Fruit fly (Drosophila melanogaster) whole organism, embryonic: ENCODE data around the gene CG33679.

ENCODE experiments used
- Ada2b ChIP-seq: fragments of 200-800 bp; sonication (Bioruptor generic); IDR thresholded peaks from 2 replicates; pipeline ENCODE4 v1.3.6; 2022; ENCODE audit warnings: missing biosample characterization, missing genetic modification characterization
- CG12219 ChIP-seq: fragments of 200-800 bp; sonication (Bioruptor generic); optimal IDR thresholded peaks from 3 replicates; lab custom pipeline; 2018; ENCODE audit warnings: missing biosample characterization, mild to moderate bottlenecking, missing genetic modification characterization
- CG12942 ChIP-seq: fragments of 200-800 bp; sonication (Bioruptor generic); optimal IDR thresholded peaks from 3 replicates; lab custom pipeline; 2016; ENCODE audit warnings: missing biosample characterization, missing genetic modification characterization
- CG15514 ChIP-seq: fragments of 200-800 bp; sonication (Bioruptor generic); optimal IDR thresholded peaks from 3 replicates; lab custom pipeline; 2017; ENCODE audit warnings: missing biosample characterization, missing genetic modification characterization, mild to moderate bottlenecking, moderate library complexity, missing genetic modification reagents
- CG16815 ChIP-seq: fragments of 200-800 bp; sonication (Bioruptor generic); optimal IDR thresholded peaks from 3 replicates; lab custom pipeline; 2017; ENCODE audit warnings: missing biosample characterization, mild to moderate bottlenecking, missing genetic modification characterization
- CG17612 ChIP-seq: fragments of 200-800 bp; sonication (Bioruptor generic); IDR thresholded peaks from 2 replicates; pipeline ENCODE4 v1.3.6; 2022; ENCODE audit warnings: missing biosample characterization, missing genetic modification characterization
- CG3163 ChIP-seq: fragments of 200-800 bp; sonication (Bioruptor generic); optimal IDR thresholded peaks from 3 replicates; lab custom pipeline; 2016; ENCODE audit warnings: missing biosample characterization, missing genetic modification characterization
- CG3847 ChIP-seq: fragments of 200-800 bp; sonication (Bioruptor generic); IDR thresholded peaks from 2 replicates; pipeline ENCODE4 v1.3.6; 2022; ENCODE audit warnings: missing biosample characterization, missing genetic modification characterization
- CG3995 ChIP-seq: fragments of 200-800 bp; sonication (Bioruptor generic); optimal IDR thresholded peaks from 3 replicates; lab custom pipeline; 2016; ENCODE audit warnings: missing biosample characterization, missing genetic modification characterization
- CG4404 ChIP-seq: fragments of 200-800 bp; sonication (Bioruptor generic); IDR thresholded peaks from 2 replicates; pipeline ENCODE4 v1.3.6; 2022; ENCODE audit warnings: missing biosample characterization, missing genetic modification characterization
- CG7786 ChIP-seq: fragments of 200-800 bp; sonication (Bioruptor generic); optimal IDR thresholded peaks from 2 replicates; lab custom pipeline; 2016; ENCODE audit warnings: missing biosample characterization, missing genetic modification characterization
- CG7928 ChIP-seq: fragments of 200-800 bp; sonication (Bioruptor generic); optimal IDR thresholded peaks from 2 replicates; lab custom pipeline; 2017; ENCODE audit warnings: missing biosample characterization, mild to moderate bottlenecking, missing genetic modification characterization
- CG7963 ChIP-seq: fragments of 200-800 bp; sonication (Bioruptor generic); IDR thresholded peaks from 3 replicates; pipeline ENCODE4 v1.3.6; 2022; ENCODE audit warnings: missing biosample characterization, missing genetic modification characterization; ENCODE audit not compliant: partially characterized antibody
- CG8290 ChIP-seq, 3 experiments: fragments of 200-800 bp; sonication (Bioruptor generic); optimal IDR thresholded peaks; 2 replicates each; lab custom pipeline; 2016 to 2019; ENCODE audit warnings: missing biosample characterization in 3 of 3, missing genetic modification characterization in 3 of 3, mild to moderate bottlenecking in 2 of 3, moderate library complexity in 1 of 3
- CG9215 ChIP-seq: fragments of 200-800 bp; sonication (Bioruptor generic); IDR thresholded peaks from 2 replicates; pipeline ENCODE4 v1.3.6; 2022; ENCODE audit warnings: missing biosample characterization, missing genetic modification characterization
- CG9727 ChIP-seq: fragments of 200-800 bp; sonication (Bioruptor generic); optimal IDR thresholded peaks from 3 replicates; lab custom pipeline; 2017; ENCODE audit warnings: missing biosample characterization, mild to moderate bottlenecking, missing genetic modification characterization
- CHES-1-like ChIP-seq: fragments of 200-800 bp; sonication (Bioruptor generic); optimal IDR thresholded peaks from 2 replicates; lab custom pipeline; 2016; ENCODE audit warnings: missing biosample characterization, missing genetic modification characterization
- Camta ChIP-seq: fragments of 200-800 bp; sonication (Bioruptor generic); optimal IDR thresholded peaks from 2 replicates; lab custom pipeline; 2016; ENCODE audit warnings: missing biosample characterization, missing genetic modification characterization
- CkIIα-i1 ChIP-seq: fragments of 200-800 bp; sonication (Bioruptor generic); IDR thresholded peaks from 2 replicates; pipeline ENCODE4 v1.3.6; 2022; ENCODE audit warnings: missing biosample characterization, missing genetic modification characterization
- E2f2 ChIP-seq: fragments of 200-800 bp; sonication (Bioruptor generic); IDR thresholded peaks from 2 replicates; pipeline ENCODE4 v1.3.6; 2022; ENCODE audit warnings: missing biosample characterization, missing genetic modification characterization
- H2.0 ChIP-seq: fragments of 200-800 bp; sonication (Bioruptor generic); IDR thresholded peaks from 2 replicates; pipeline ENCODE4 v1.3.6; 2022; ENCODE audit warnings: missing biosample characterization, missing genetic modification characterization
- HHEX ChIP-seq: fragments of 200-800 bp; sonication (Bioruptor generic); optimal IDR thresholded peaks from 3 replicates; lab custom pipeline; 2017; ENCODE audit warnings: missing biosample characterization, mild to moderate bottlenecking, missing genetic modification characterization, missing genetic modification reagents
- HmgD ChIP-seq: fragments of 200-800 bp; sonication (Bioruptor generic); optimal IDR thresholded peaks from 3 replicates; lab custom pipeline; 2016; ENCODE audit warnings: missing biosample characterization, missing genetic modification characterization
- Jarid2 ChIP-seq: fragments of 200-800 bp; sonication (Bioruptor generic); optimal IDR thresholded peaks from 3 replicates; lab custom pipeline; 2017; ENCODE audit warnings: mild to moderate bottlenecking, missing biosample characterization, missing genetic modification reagents, missing genetic modification characterization
- ato ChIP-seq: fragments of 200-800 bp; sonication (Bioruptor generic); IDR thresholded peaks from 2 replicates; pipeline ENCODE4 v1.3.6; 2022; ENCODE audit warnings: missing biosample characterization, missing genetic modification characterization; ENCODE audit not compliant: partially characterized antibody
- bcd ChIP-seq: fragments of 200-800 bp; sonication (Bioruptor generic); optimal IDR thresholded peaks from 2 replicates; lab custom pipeline; 2017; ENCODE audit warnings: missing biosample characterization, mild to moderate bottlenecking, missing genetic modification characterization
- crol ChIP-seq: fragments of 200-800 bp; sonication (Bioruptor generic); IDR thresholded peaks from 2 replicates; pipeline ENCODE4 v1.3.6; 2022; ENCODE audit warnings: missing biosample characterization, missing genetic modification characterization
- dm ChIP-seq: fragments of 200-800 bp; sonication (Bioruptor generic); optimal IDR thresholded peaks from 3 replicates; lab custom pipeline; 2016; ENCODE audit warnings: missing biosample characterization, missing genetic modification characterization
- gem ChIP-seq: fragments of 200-800 bp; sonication (Bioruptor generic); optimal IDR thresholded peaks from 2 replicates; lab custom pipeline; 2019; ENCODE audit warnings: missing biosample characterization, mild to moderate bottlenecking, missing genetic modification characterization, moderate library complexity
- hb ChIP-seq: fragments of 200-800 bp; sonication (Bioruptor generic); IDR thresholded peaks from 3 replicates; pipeline ENCODE4 v1.3.6; 2022; ENCODE audit warnings: missing biosample characterization, missing genetic modification characterization; ENCODE audit not compliant: partially characterized antibody
- kah ChIP-seq: fragments of 200-800 bp; sonication (Bioruptor generic); optimal IDR thresholded peaks from 2 replicates; lab custom pipeline; 2018; ENCODE audit warnings: missing biosample characterization, mild to moderate bottlenecking, missing genetic modification characterization
- lab ChIP-seq: fragments of 200-800 bp; sonication (Bioruptor generic); optimal IDR thresholded peaks from 3 replicates; lab custom pipeline; 2017; ENCODE audit warnings: missing biosample characterization, missing genetic modification characterization, mild to moderate bottlenecking, moderate library complexity, missing genetic modification reagents
- lola ChIP-seq, 3 experiments: fragments of >200 bp in 2 of 3; fragments of 200-800 bp in 1 of 3; sonication (Bioruptor generic) in 1 of 3; optimal IDR thresholded peaks; 2 replicates each; lab custom pipeline; 2017 to 2019; ENCODE audit warnings: missing biosample characterization in 3 of 3, missing genetic modification characterization in 3 of 3, mild to moderate bottlenecking in 1 of 3, moderate library complexity in 1 of 3
- mam ChIP-seq: fragments of 200-800 bp; sonication (Bioruptor generic); optimal IDR thresholded peaks from 3 replicates; lab custom pipeline; 2016; ENCODE audit warnings: missing biosample characterization, missing genetic modification characterization
- mld ChIP-seq: fragments of 200-800 bp; sonication (Bioruptor generic); IDR thresholded peaks from 3 replicates; pipeline ENCODE4 v1.3.6; 2022; ENCODE audit warnings: missing biosample characterization, missing genetic modification characterization; ENCODE audit not compliant: partially characterized antibody
- nau ChIP-seq: fragments of 200-800 bp; sonication (Bioruptor generic); optimal IDR thresholded peaks from 3 replicates; lab custom pipeline; 2017; ENCODE audit warnings: missing biosample characterization, mild to moderate bottlenecking, missing genetic modification characterization, missing genetic modification reagents
- pan ChIP-seq, 4 experiments: fragments of >200 bp in 3 of 4; fragments of 200-800 bp in 1 of 4; sonication (Bioruptor generic) in 1 of 4; optimal IDR thresholded peaks in 3 of 4; IDR thresholded peaks in 1 of 4; 2 replicates each; pipeline versions ENCODE4 v1.3.6 to Lab custom; 2017 to 2022; ENCODE audit warnings: missing biosample characterization in 2 of 4, missing genetic modification characterization in 2 of 4, mixed read lengths in 1 of 4
- peb ChIP-seq: fragments of 200-800 bp; sonication (Bioruptor generic); IDR thresholded peaks from 2 replicates; pipeline ENCODE4 v1.3.6; 2022; ENCODE audit warnings: missing biosample characterization, missing genetic modification characterization
- pfk ChIP-seq: fragments of 200-800 bp; sonication (Bioruptor generic); optimal IDR thresholded peaks from 2 replicates; lab custom pipeline; 2018; ENCODE audit warnings: missing biosample characterization, mild to moderate bottlenecking, missing genetic modification characterization, moderate library complexity
- pita ChIP-seq: fragments of 200-800 bp; sonication (Bioruptor generic); optimal IDR thresholded peaks from 2 replicates; lab custom pipeline; 2017; ENCODE audit warnings: missing biosample characterization, mild to moderate bottlenecking, missing genetic modification characterization
- pzg ChIP-seq: fragments of 200-800 bp; sonication (Bioruptor generic); optimal IDR thresholded peaks from 3 replicates; lab custom pipeline; 2018; ENCODE audit warnings: missing biosample characterization, mild to moderate bottlenecking, missing genetic modification characterization, moderate library complexity
- ro ChIP-seq: fragments of 200-800 bp; sonication (Bioruptor generic); IDR thresholded peaks from 2 replicates; pipeline ENCODE4 v1.3.6; 2022; ENCODE audit warnings: missing biosample characterization, missing genetic modification characterization
- seq ChIP-seq: fragments of 200-800 bp; sonication (Bioruptor generic); IDR thresholded peaks from 2 replicates; pipeline ENCODE4 v1.3.6; 2022; ENCODE audit warnings: missing biosample characterization, missing genetic modification characterization
- unc-4 ChIP-seq: fragments of 200-800 bp; sonication (Bioruptor generic); IDR thresholded peaks from 2 replicates; pipeline ENCODE4 v1.3.6; 2022; ENCODE audit warnings: missing biosample characterization, missing genetic modification characterization; ENCODE audit not compliant: partially characterized antibody
- usp ChIP-seq: fragments of >200 bp; optimal IDR thresholded peaks from 2 replicates; lab custom pipeline; 2017; ENCODE audit warnings: missing biosample characterization, missing genetic modification characterization
- vvl ChIP-seq: fragments of 200-800 bp; sonication (Bioruptor generic); IDR thresholded peaks from 2 replicates; pipeline ENCODE4 v1.3.6; 2022; ENCODE audit warnings: missing biosample characterization, missing genetic modification characterization
- wek ChIP-seq: fragments of 200-800 bp; sonication (Bioruptor generic); optimal IDR thresholded peaks from 3 replicates; lab custom pipeline; 2018; ENCODE audit warnings: missing biosample characterization, mild to moderate bottlenecking, missing genetic modification characterization, moderate library complexity

The CG33679 gene

dm6 chr2L:15038339-15039308, 19.5 kb upstream of the CG33679 start, which contains the start of gene CIAPIN1:
Gene CIAPIN1, minus strand, starts transcription at chr2L:15038861.
- TF ChIP-seq CG12942 (GFP tag; lab: Kevin White, UChicago) (no peak), CG3847 (GFP tag; lab: Robert Waterston, UW) (no peak), ro (GFP tag; lab: Robert Waterston, UW) (no peak), seq (GFP tag; lab: Robert Waterston, UW) (no peak), peb (GFP tag; lab: Robert Waterston, UW) (no peak), CG7963 (GFP tag; lab: Robert Waterston, UW) (peak; percentile 40; the same call in 1 of the 3 replicates), wek (GFP tag; lab: Kevin White, UChicago) (no peak), CG8290 (GFP tag; optimal IDR thresholded peaks at IDR 0.05; lab: Kevin White, UChicago) (no peak), CG8290 (tag; optimal IDR thresholded peaks at IDR 0.05; lab: Kevin White, UChicago) (no peak), dm (GFP tag; lab: Kevin White, UChicago) (no peak), usp (GFP tag; lab: Kevin White, UChicago) (no peak), CG9727 (no peak), lola (GFP tag; optimal IDR thresholded peaks at IDR 0.05; lab: Kevin White, UChicago) (peak in 1 of 3 experiments; percentile 16), pan (optimal IDR thresholded peaks at IDR 0.05; lab: Kevin White, UChicago) (no peak), pan (GFP tag; optimal IDR thresholded peaks at IDR 0.05 in 1 of 2, IDR thresholded peaks at IDR 0.05 in 1 of 2) (no peak), CG7786 (GFP tag; lab: Kevin White, UChicago) (no peak), lab (no peak), gem (tag; lab: Kevin White, UChicago) (no peak), CG16815 (GFP tag; lab: Kevin White, UChicago) (no peak), CG9215 (GFP tag; lab: Robert Waterston, UW) (no peak), CHES-1-like (no peak), CG7928 (GFP tag; lab: Kevin White, UChicago) (no peak), H2.0 (GFP tag; lab: Robert Waterston, UW) (no peak), pfk (GFP tag; lab: Kevin White, UChicago) (no peak), Camta (GFP tag; lab: Kevin White, UChicago) (no peak), CkIIα-i1 (GFP tag; lab: Robert Waterston, UW) (no peak), CG3163 (GFP tag; lab: Kevin White, UChicago) (no peak), crol (GFP tag; lab: Robert Waterston, UW) (no peak), HmgD (no peak), unc-4 (GFP tag; lab: Robert Waterston, UW) (no peak), Jarid2 (GFP tag; lab: Kevin White, UChicago) (no peak), CG4404 (GFP tag; lab: Robert Waterston, UW) (no peak), CG17612 (GFP tag; lab: Robert Waterston, UW) (no peak), CG12219 (GFP tag; lab: Kevin White, UChicago) (no peak), pzg (GFP tag; lab: Kevin White, UChicago) (peak; percentile 29), kah (no peak), HHEX (GFP tag; lab: Kevin White, UChicago) (no peak), E2f2 (peak; percentile 8; the same call in 1 of the 2 replicates), CG15514 (peak; percentile 83), CG3995 (peak; percentile 97), nau (no peak), vvl (GFP tag; lab: Robert Waterston, UW) (0 out of 2 replicates have a peak, but pooled peaks have one; percentile 6), mld (GFP tag; lab: Robert Waterston, UW) (peak; percentile 46; the same call in 1 of the 3 replicates), Ada2b (GFP tag; lab: Robert Waterston, UW) (no peak), ato (GFP tag; lab: Robert Waterston, UW) (peak; percentile 62; the same call in 1 of the 2 replicates), bcd (GFP tag; lab: Kevin White, UChicago) (no peak), pita (no peak), hb (GFP tag; lab: Robert Waterston, UW) (no peak), mam (GFP tag; lab: Kevin White, UChicago) (no peak)
